Worm (Caenorhabditis elegans): ENCODE measurements around the gene hlh-13.

hlh-13 gene

ce11 chrX:4222779-4223387 is 26.2 kb upstream of the hlh-13 start (continued):
- no peak for TF ChIP-seq ceh-45 (GFP tag; IDR thresholded peaks at IDR 0.05)
- peak; percentile 71 for TF ChIP-seq sdc-2 (tag; optimal IDR thresholded peaks at IDR 0.05)
- no peak for TF ChIP-seq pat-9 (tag; optimal IDR thresholded peaks at IDR 0.05)
- no peak for TF ChIP-seq pha-4 (tag; optimal IDR thresholded peaks at IDR 0.05)
- no peak for TF ChIP-seq hlh-15 (tag; optimal IDR thresholded peaks at IDR 0.05)
- peak; percentile 83 for TF ChIP-seq ama-1 (optimal IDR thresholded peaks at IDR 0.05)
- TF ChIP-seq F13H6.1 (tag; optimal IDR thresholded peaks at IDR 0.05): peak; percentile 54
- no peak for TF ChIP-seq elt-4 (tag; optimal IDR thresholded peaks at IDR 0.05)
- no peak for TF ChIP-seq unc-86 (tag; optimal IDR thresholded peaks at IDR 0.05)
- no peak for TF ChIP-seq ceh-22 (tag; optimal IDR thresholded peaks at IDR 0.05)
- TF ChIP-seq dve-1 (tag; optimal IDR thresholded peaks at IDR 0.05): peak; percentile 32
- TF ChIP-seq nhr-232 (tag; optimal IDR thresholded peaks at IDR 0.05): no peak
- TF ChIP-seq ceh-30 (tag; optimal IDR thresholded peaks at IDR 0.05): no peak
- TF ChIP-seq unc-42 (tag; optimal IDR thresholded peaks at IDR 0.05): peak; percentile 25
- TF ChIP-seq odd-2 (tag; optimal IDR thresholded peaks at IDR 0.05): no peak
- TF ChIP-seq ceh-14 (tag; optimal IDR thresholded peaks at IDR 0.05): peak; percentile 50
- TF ChIP-seq C08G9.2 (tag; optimal IDR thresholded peaks at IDR 0.05): no peak

ce11 chrX:4235752-4236151 is 13.3 kb upstream of the hlh-13 start, which contains the start of gene rab-37:
TSS of gene rab-37 (minus strand) at chrX:4235852.
- TF ChIP-seq ttx-3 (tag; optimal IDR thresholded peaks at IDR 0.05): no peak
- no peak for TF ChIP-seq pha-2 (tag; optimal IDR thresholded peaks at IDR 0.05)
- no peak for TF ChIP-seq hlh-8 (tag; optimal IDR thresholded peaks at IDR 0.05)
- TF ChIP-seq hlh-6 (tag; optimal IDR thresholded peaks at IDR 0.05): no peak
- no peak for TF ChIP-seq npax-4 (tag; optimal IDR thresholded peaks at IDR 0.05)
- no peak for TF ChIP-seq C08G9.2 (tag; optimal IDR thresholded peaks at IDR 0.05)
- TF ChIP-seq pag-3 (tag; optimal IDR thresholded peaks at IDR 0.05; ENCODE audit: borderline replicate concordance): no peak
- no peak for TF ChIP-seq pros-1 (tag; optimal IDR thresholded peaks at IDR 0.05)
- no peak for TF ChIP-seq fax-1 (tag; optimal IDR thresholded peaks at IDR 0.05)
- no peak for TF ChIP-seq mec-3 (tag; optimal IDR thresholded peaks at IDR 0.05; ENCODE audit: borderline replicate concordance)
- TF ChIP-seq ahr-1 (tag; optimal IDR thresholded peaks at IDR 0.05): no peak

ce11 chrX:4238971-4239370 is 10.1 kb upstream of the hlh-13 start:
- TF ChIP-seq unc-42 (tag; optimal IDR thresholded peaks at IDR 0.05): peak; percentile 59
- TF ChIP-seq unc-3 (GFP tag; conservative IDR thresholded peaks at IDR 0.05): no peak
- no peak for TF ChIP-seq unc-3 (tag; optimal IDR thresholded peaks at IDR 0.05)

- no peak for TF ChIP-seq zip-5 (tag; optimal IDR thresholded peaks at IDR 0.05)
- no peak for TF ChIP-seq K09A11.1 (tag; optimal IDR thresholded peaks at IDR 0.05; ENCODE audit: insufficient read depth)
- TF ChIP-seq sox-4 (tag; optimal IDR thresholded peaks at IDR 0.05): no peak
- TF ChIP-seq elt-2 (tag; optimal IDR thresholded peaks at IDR 0.05): no peak
- no peak for TF ChIP-seq hlh-15 (tag; optimal IDR thresholded peaks at IDR 0.05)
- no peak for TF ChIP-seq dve-1 (tag; optimal IDR thresholded peaks at IDR 0.05)
- no peak for TF ChIP-seq nfya-1 (tag; optimal IDR thresholded peaks at IDR 0.05)
- no peak for TF ChIP-seq ceh-19 (GFP tag; optimal IDR thresholded peaks at IDR 0.05)
- TF ChIP-seq hlh-30 (tag; optimal IDR thresholded peaks at IDR 0.05; ENCODE audit: insufficient read depth): no peak
Observed at ce11 chrX:4244489-4245123, 4.4 kb upstream of the hlh-13 start.

All from whole organism, late embryonic.